Worm (Caenorhabditis elegans) whole organism, midembryonic: Measurements from ENCODE around the gene F56D2.3.

Experiments
- cog-1 ChIP-seq: sonication (generic microtip); optimal IDR thresholded peaks from 2 replicates; lab custom pipeline; 2016; ENCODE audit warnings: missing genetic modification characterization, missing compliant biosample characterization
- med-1 ChIP-seq: sonication (generic microtip); optimal IDR thresholded peaks from 2 replicates; lab custom pipeline; 2017; ENCODE audit warnings: missing genetic modification characterization, mild to moderate bottlenecking, missing compliant biosample characterization, antibody characterized with exemption, missing genetic modification reagents; ENCODE audit not compliant: insufficient read depth
- ztf-29 ChIP-seq: fragments of 200-800 bp; sonication (Bioruptor generic); IDR thresholded peaks from 2 replicates; pipeline ENCODE4 v1.3.6; 2022; ENCODE audit warnings: missing genetic modification reagents, missing genetic modification characterization, missing compliant biosample characterization

DNA sequence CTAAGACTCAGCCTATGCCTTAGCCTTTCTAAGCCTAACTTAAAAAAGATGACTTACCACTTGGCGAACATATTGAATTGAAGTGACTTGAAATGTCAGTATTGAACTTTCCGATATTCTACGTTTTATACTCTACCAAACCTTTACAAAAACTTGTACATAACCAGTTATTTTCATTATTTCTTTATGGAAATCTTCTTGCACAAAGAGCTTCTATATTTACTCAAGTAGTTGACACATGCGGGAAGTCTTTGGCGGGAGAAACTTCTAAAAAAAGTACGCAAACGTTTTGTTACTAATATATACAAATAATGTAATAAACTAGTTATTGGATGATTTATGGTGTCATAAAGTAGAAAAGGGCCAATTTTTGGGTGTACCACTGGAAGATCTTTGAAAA lies 16.1 kb upstream of the F56D2.3 start, which contains the start of gene nspb-12:
- TF ChIP-seq ztf-29 (no peak), med-1 (GFP tag; lab: Kevin White, UChicago) (no peak), cog-1 (tag; lab: Kevin White, UChicago) (no peak)
